Worm (Caenorhabditis elegans) whole organism, L3 larva: Measurements from ENCODE around the gene coq-2.

ENCODE experiments used
- ceh-82 ChIP-seq: fragments of 150-350 bp; optimal IDR thresholded peaks from 2 replicates; lab custom pipeline; 2014; ENCODE audit warnings: missing biosample characterization, missing genetic modification characterization
- ceh-9 ChIP-seq: sonication (generic microtip); optimal IDR thresholded peaks from 2 replicates; lab custom pipeline; 2018; ENCODE audit warnings: missing biosample characterization, missing genetic modification characterization
- daf-12 ChIP-seq: fragments of 150-350 bp; optimal IDR thresholded peaks from 2 replicates; lab custom pipeline; 2014; ENCODE audit warnings: missing biosample characterization, missing genetic modification reagents, missing genetic modification characterization
- egl-27 ChIP-seq: sonication (generic microtip); optimal IDR thresholded peaks from 4 replicates; lab custom pipeline; 2017; ENCODE audit warnings: missing biosample characterization, missing genetic modification reagents, missing genetic modification characterization
- elt-3 ChIP-seq, 3 experiments: fragments of 150-350 bp in 1 of 3; sonication (generic microtip) in 2 of 3; optimal IDR thresholded peaks; 2 replicates in 2 of 3; 4 replicates in 1 of 3; lab custom pipeline; 2014 to 2017; ENCODE audit warnings: missing biosample characterization in 3 of 3, missing genetic modification characterization in 3 of 3
- fkh-10 ChIP-seq: sonication (generic microtip); optimal IDR thresholded peaks from 2 replicates; lab custom pipeline; 2017; ENCODE audit warnings: missing biosample characterization, missing genetic modification reagents, missing genetic modification characterization
- nhr-11 ChIP-seq: fragments of 150-350 bp; optimal IDR thresholded peaks from 2 replicates; lab custom pipeline; 2014; ENCODE audit warnings: missing biosample characterization, missing genetic modification characterization
- nhr-76 ChIP-seq: fragments of 150-350 bp; sonication (generic microtip); optimal IDR thresholded peaks from 5 replicates; lab custom pipeline; 2014; ENCODE audit warnings: missing biosample characterization, missing genetic modification characterization
- nhr-77 ChIP-seq: fragments of 150-350 bp; optimal IDR thresholded peaks from 2 replicates; lab custom pipeline; 2014; ENCODE audit warnings: missing biosample characterization, missing genetic modification characterization
- pha-4 ChIP-seq: fragments of 150-350 bp; optimal IDR thresholded peaks from 2 replicates; lab custom pipeline; 2014; ENCODE audit warnings: missing biosample characterization, missing genetic modification reagents, missing genetic modification characterization
- pqm-1 ChIP-seq: fragments of 150-350 bp; optimal IDR thresholded peaks from 2 replicates; lab custom pipeline; 2017; ENCODE audit warnings: missing biosample characterization, missing genetic modification characterization, inconsistent platforms
- snpc-4 ChIP-seq: fragments of 150-350 bp; optimal IDR thresholded peaks from 2 replicates; lab custom pipeline; 2014; ENCODE audit warnings: missing biosample characterization, missing genetic modification characterization
- unc-62 ChIP-seq: fragments of 150-350 bp; sonication (generic microtip); optimal IDR thresholded peaks from 4 replicates; lab custom pipeline; 2014; ENCODE audit warnings: missing biosample characterization, missing genetic modification reagents, missing genetic modification characterization
- ztf-4 ChIP-seq: fragments of 150-350 bp; optimal IDR thresholded peaks from 2 replicates; lab custom pipeline; 2014; ENCODE audit warnings: missing biosample characterization, missing genetic modification characterization

ce11 chrIII:6888497-6888896, 47.3 kb upstream of the coq-2 start:
- no peak for TF ChIP-seq elt-3 (tag; optimal IDR thresholded peaks at IDR 0.05; lab: Kevin White, UChicago)
- no peak for TF ChIP-seq snpc-4 (tag; lab: Kevin White, UChicago)
- TF ChIP-seq egl-27, result no peak
- no peak for TF ChIP-seq unc-62 (GFP tag; lab: Kevin White, UChicago)
- TF ChIP-seq pqm-1, result peak; percentile 4
- no peak for TF ChIP-seq fkh-10 (GFP tag; lab: Kevin White, UChicago)
- no peak for TF ChIP-seq nhr-76 (tag; lab: Kevin White, UChicago)
- no peak for TF ChIP-seq daf-12
- peak; percentile 46 for TF ChIP-seq pha-4 (tag; lab: Kevin White, UChicago)
- TF ChIP-seq ztf-4 (tag; lab: Kevin White, UChicago), result no peak
- no peak for TF ChIP-seq nhr-11 (tag; lab: Kevin White, UChicago)
- TF ChIP-seq ceh-9 (tag; lab: Kevin White, UChicago), result no peak
- TF ChIP-seq ceh-82 (tag; lab: Kevin White, UChicago), result no peak
- TF ChIP-seq nhr-77 (tag; lab: Kevin White, UChicago), result no peak
